Fruit fly (Drosophila melanogaster) whole organism, wandering third instar larva: Measurements from ENCODE around the gene CG8671.

Experiments
- Abd-B ChIP-seq: fragments of >200 bp; optimal IDR thresholded peaks from 2 replicates; lab custom pipeline; 2017; ENCODE audit warnings: missing biosample characterization, missing genetic modification characterization
- CG32264 ChIP-seq: fragments of 200-800 bp; sonication (Bioruptor generic); optimal IDR thresholded peaks from 2 replicates; lab custom pipeline; 2016; ENCODE audit warnings: missing biosample characterization, missing genetic modification characterization
- CG9705 ChIP-seq: fragments of 200-800 bp; sonication (Bioruptor generic); optimal IDR thresholded peaks from 2 replicates; lab custom pipeline; 2018; ENCODE audit warnings: missing biosample characterization, mild to moderate bottlenecking, missing genetic modification characterization
- Dfd ChIP-seq: fragments of >200 bp; optimal IDR thresholded peaks from 2 replicates; lab custom pipeline; 2017; ENCODE audit warnings: missing biosample characterization, missing genetic modification characterization
- Dif ChIP-seq: fragments of 200-275, 200-300 bp; sonication (Bioruptor generic); optimal IDR thresholded peaks from 2 replicates; lab custom pipeline; 2018; ENCODE audit warnings: missing biosample characterization, missing genetic modification characterization; ENCODE audit not compliant: partially characterized antibody
- HLH106 ChIP-seq: fragments of 200-800 bp; optimal IDR thresholded peaks from 3 replicates; lab custom pipeline; 2019; ENCODE audit warnings: missing biosample characterization, mild to moderate bottlenecking, missing genetic modification characterization, moderate library complexity
- Hr78 ChIP-seq: fragments of >200 bp; optimal IDR thresholded peaks from 2 replicates; lab custom pipeline; 2017; ENCODE audit warnings: missing biosample characterization, missing genetic modification characterization
- Hr83 ChIP-seq: fragments of 200-300 bp; sonication (Bioruptor generic); optimal IDR thresholded peaks from 2 replicates; lab custom pipeline; 2016; ENCODE audit warnings: missing biosample characterization, mild to moderate bottlenecking, missing genetic modification characterization, moderate library complexity; ENCODE audit not compliant: poor library complexity, severe bottlenecking
- Jra ChIP-seq: sonication (Bioruptor generic); optimal IDR thresholded peaks from 2 replicates; lab custom pipeline; 2016; ENCODE audit warnings: missing biosample characterization, missing genetic modification characterization
- Mio ChIP-seq: sonication (Bioruptor generic); optimal IDR thresholded peaks from 2 replicates; lab custom pipeline; 2016; ENCODE audit warnings: missing biosample characterization, missing genetic modification characterization
- Myc ChIP-seq: fragments of >200 bp; optimal IDR thresholded peaks from 2 replicates; lab custom pipeline; 2017
- N ChIP-seq: fragments of >200 bp; optimal IDR thresholded peaks from 2 replicates; lab custom pipeline; 2018; ENCODE audit warnings: missing biosample characterization, missing external identifiers, missing genetic modification characterization
- OdsH ChIP-seq: fragments of 200-800 bp; sonication (Bioruptor generic); optimal IDR thresholded peaks from 2 replicates; lab custom pipeline; 2016; ENCODE audit warnings: missing biosample characterization, mild to moderate bottlenecking, missing genetic modification characterization
- Rel ChIP-seq, 2 experiments: fragments of 200-800 bp; sonication (Bioruptor generic) in 1 of 2; optimal IDR thresholded peaks; 2 replicates in 1 of 2; 3 replicates in 1 of 2; lab custom pipeline; 2016 to 2019; ENCODE audit warnings: mild to moderate bottlenecking in 2 of 2, missing biosample characterization in 2 of 2, missing genetic modification characterization in 2 of 2, moderate library complexity in 1 of 2
- Sp1 ChIP-seq: fragments of 200-800 bp; sonication (Bioruptor generic); optimal IDR thresholded peaks from 3 replicates; lab custom pipeline; 2019; ENCODE audit warnings: missing biosample characterization, mild to moderate bottlenecking, missing genetic modification characterization, moderate library complexity
- Vsx2 ChIP-seq: fragments of 200-300, 225-300 bp; sonication (Bioruptor generic); optimal IDR thresholded peaks from 2 replicates; lab custom pipeline; 2018; ENCODE audit warnings: missing biosample characterization, missing genetic modification characterization; ENCODE audit not compliant: partially characterized antibody
- br ChIP-seq: fragments of 200-800 bp; sonication (Bioruptor generic); optimal IDR thresholded peaks from 2 replicates; lab custom pipeline; 2016; ENCODE audit warnings: missing biosample characterization, missing genetic modification characterization
- brk ChIP-seq: fragments of 200-800 bp; sonication (Bioruptor generic); optimal IDR thresholded peaks from 2 replicates; lab custom pipeline; 2016; ENCODE audit warnings: missing biosample characterization, mild to moderate bottlenecking, missing genetic modification characterization
- dl ChIP-seq, 2 experiments: fragments of 175-275, 200-275 bp in 1 of 2; fragments of 200-275 bp in 1 of 2; sonication (Bioruptor generic); optimal IDR thresholded peaks; lab custom pipeline; 2018; ENCODE audit warnings: mild to moderate bottlenecking in 2 of 2, missing biosample characterization in 2 of 2, missing genetic modification characterization in 2 of 2, moderate library complexity in 2 of 2; ENCODE audit not compliant: partially characterized antibody in 2 of 2, insufficient read depth in 1 of 2
- dsf ChIP-seq: sonication (Bioruptor generic); optimal IDR thresholded peaks from 2 replicates; lab custom pipeline; 2016; ENCODE audit warnings: missing biosample characterization, missing genetic modification characterization, borderline replicate concordance
- foxo ChIP-seq, 2 experiments: fragments of 200-800 bp; sonication (Bioruptor generic); optimal IDR thresholded peaks; 2 replicates in 1 of 2; 3 replicates in 1 of 2; lab custom pipeline; 2016 to 2017; ENCODE audit warnings: missing biosample characterization in 2 of 2, missing genetic modification characterization in 2 of 2
- h ChIP-seq: fragments of 200-800 bp; sonication (Bioruptor generic); optimal IDR thresholded peaks from 3 replicates; lab custom pipeline; 2016; ENCODE audit warnings: missing biosample characterization, mild to moderate bottlenecking, missing genetic modification characterization
- psq ChIP-seq: fragments of 200-800 bp; sonication (Bioruptor generic); optimal IDR thresholded peaks from 3 replicates; lab custom pipeline; 2017; ENCODE audit warnings: missing biosample characterization, mild to moderate bottlenecking, missing genetic modification characterization, moderate library complexity
- sage ChIP-seq: fragments of 200-800 bp; sonication (Bioruptor generic); optimal IDR thresholded peaks from 2 replicates; lab custom pipeline; 2016; ENCODE audit warnings: missing biosample characterization, mild to moderate bottlenecking, missing genetic modification characterization
- tai ChIP-seq: sonication (Bioruptor generic); optimal IDR thresholded peaks from 2 replicates; lab custom pipeline; 2016; ENCODE audit warnings: missing biosample characterization, missing genetic modification characterization
- usp ChIP-seq: fragments of >200 bp; optimal IDR thresholded peaks from 2 replicates; lab custom pipeline; 2017; ENCODE audit warnings: missing biosample characterization, missing genetic modification characterization

CG8671 gene

dm6 chr2L:21218240-21218911, 44.4 kb upstream of the CG8671 start, which contains the start of gene CG8679:
Gene CG8679, minus strand, starts transcription at chr2L:21218544.
- TF ChIP-seq Rel (GFP tag; optimal IDR thresholded peaks at IDR 0.05; lab: Kevin White, UChicago) (no peak), Rel (tag; optimal IDR thresholded peaks at IDR 0.05; lab: Kevin White, UChicago) (peak; percentile 72), Hr83 (no peak), Vsx2 (GFP tag; lab: Kevin White, UChicago) (peak; percentile 30)

- peak; percentile 35 for TF ChIP-seq brk (GFP tag; lab: Kevin White, UChicago)
- TF ChIP-seq Hr78: no peak
- TF ChIP-seq Vsx2 (GFP tag; lab: Kevin White, UChicago): peak; percentile 4
- TF ChIP-seq sage (GFP tag; lab: Kevin White, UChicago): peak; percentile 14
- no peak for TF ChIP-seq Abd-B (GFP tag; lab: Kevin White, UChicago)
- no peak for TF ChIP-seq usp
- TF ChIP-seq h: peak; percentile 29
- TF ChIP-seq Mio: no peak
These were observed 43.9 kb upstream of the CG8671 start for dm6 chr2L:21218912-21219246.

- TF ChIP-seq Rel (GFP tag; optimal IDR thresholded peaks at IDR 0.05; lab: Kevin White, UChicago): no peak
- peak; percentile 56 for TF ChIP-seq Rel (tag; optimal IDR thresholded peaks at IDR 0.05; lab: Kevin White, UChicago)
- TF ChIP-seq foxo (GFP tag; optimal IDR thresholded peaks at IDR 0.05; lab: Kevin White, UChicago): peak in 1 of 2 experiments; percentile 34
- TF ChIP-seq HLH106 (tag; lab: Kevin White, UChicago): peak; percentile 27
- TF ChIP-seq psq (GFP tag; lab: Kevin White, UChicago): peak; percentile 50
- peak; percentile 16 for TF ChIP-seq br
- no peak for TF ChIP-seq tai (GFP tag; lab: Kevin White, UChicago)
- TF ChIP-seq OdsH (GFP tag; lab: Kevin White, UChicago): peak; percentile 4
- TF ChIP-seq Sp1 (GFP tag; lab: Kevin White, UChicago): no peak
These were observed 43.1 kb upstream of the CG8671 start for dm6 chr2L:21219640-21220085.

dm6 chr2L:21220396-21220795, 42.4 kb upstream of the CG8671 start, which contains the start of gene Atg18b:
Gene Atg18b, minus strand, starts transcription at chr2L:21220572.
- no peak for TF ChIP-seq Rel (GFP tag; optimal IDR thresholded peaks at IDR 0.05; lab: Kevin White, UChicago)
- peak; percentile 100 for TF ChIP-seq Rel (tag; optimal IDR thresholded peaks at IDR 0.05; lab: Kevin White, UChicago)
- TF ChIP-seq OdsH (GFP tag; lab: Kevin White, UChicago): no peak

dm6 chr2L:21221114-21221578, 41.6 kb upstream of the CG8671 start, which contains the start of gene CG8677:
Gene CG8677, plus strand, starts transcription at chr2L:21221312.
- no peak for TF ChIP-seq Jra (GFP tag; lab: Kevin White, UChicago)
- no peak for TF ChIP-seq Rel (GFP tag; optimal IDR thresholded peaks at IDR 0.05; lab: Kevin White, UChicago)
- TF ChIP-seq Rel (tag; optimal IDR thresholded peaks at IDR 0.05; lab: Kevin White, UChicago): peak; percentile 72
- TF ChIP-seq, all 38 proteins: peak for 1

dm6 chr2L:21221778-21222177, 41.0 kb upstream of the CG8671 start:
- TF ChIP-seq CG9705 (no peak), Sp1 (GFP tag; lab: Kevin White, UChicago) (no peak), CG32264 (GFP tag; lab: Kevin White, UChicago) (no peak), h (no peak), dsf (no peak), Dfd (GFP tag; lab: Kevin White, UChicago) (no peak), Vsx2 (GFP tag; lab: Kevin White, UChicago) (no peak), foxo (GFP tag; optimal IDR thresholded peaks at IDR 0.05; lab: Kevin White, UChicago) (no peak), sage (GFP tag; lab: Kevin White, UChicago) (no peak), brk (GFP tag; lab: Kevin White, UChicago) (no peak), Myc (lab: Kevin White, UChicago) (no peak), N (GFP tag; lab: Kevin White, UChicago) (no peak), Dif (peak; percentile 82), dl (GFP tag; optimal IDR thresholded peaks at IDR 0.05; lab: Kevin White, UChicago; ENCODE audit: insufficient read depth in 1 of 2, partially characterized antibody in 2 of 2) (peak in 1 of 2 experiments; percentile 81), Hr78 (no peak)
